Worm (Caenorhabditis elegans): ENCODE results near the gene oac-7.

- TF ChIP-seq peb-1 (tag; optimal IDR thresholded peaks at IDR 0.05), result no peak
- no peak for TF ChIP-seq ztf-11 (tag; optimal IDR thresholded peaks at IDR 0.05)
- TF ChIP-seq lin-39 (tag; optimal IDR thresholded peaks at IDR 0.05), result no peak
- no peak for TF ChIP-seq nhr-10 (tag; optimal IDR thresholded peaks at IDR 0.05)
- TF ChIP-seq blmp-1 (tag; optimal IDR thresholded peaks at IDR 0.05; ENCODE audit: insufficient read depth), result no peak
- no peak for TF ChIP-seq snpc-4 (tag; optimal IDR thresholded peaks at IDR 0.05)
- TF ChIP-seq Y55F3AM.14 (GFP tag; optimal IDR thresholded peaks at IDR 0.05), result no peak
- TF ChIP-seq nhr-237 (tag; optimal IDR thresholded peaks at IDR 0.05), result no peak
- TF ChIP-seq unc-62 (GFP tag; optimal IDR thresholded peaks at IDR 0.05), result no peak
- TF ChIP-seq ztf-4 (tag; optimal IDR thresholded peaks at IDR 0.05), result no peak
- no peak for TF ChIP-seq aly-2 (tag; optimal IDR thresholded peaks at IDR 0.05)
- TF ChIP-seq skn-1 (tag; optimal IDR thresholded peaks at IDR 0.05), result no peak
Measured at ce11 chrV:16300276-16300675, 9.3 kb upstream of the oac-7 start, which contains the start of gene srbc-82.

Measured in whole organism, L2 larva.